Fruit fly (Drosophila melanogaster) whole organism, embryonic: ENCODE measurements around the gene Fbp1.
A peak's percentile ranks its signal among the peaks of the same experiment; 100 is the strongest.

ENCODE experiments used
- B-H1 ChIP-seq: fragments of 200-800 bp; sonication (Bioruptor generic); IDR thresholded peaks from 3 replicates; pipeline ENCODE4 v1.3.6; 2022; ENCODE audit warnings: missing biosample characterization, missing genetic modification characterization
- Bteb2 ChIP-seq: fragments of 200-800 bp; sonication (Bioruptor generic); optimal IDR thresholded peaks from 2 replicates; lab custom pipeline; 2016; ENCODE audit warnings: missing biosample characterization, missing genetic modification characterization
- CG11695 ChIP-seq: fragments of 200-800 bp; sonication (Bioruptor generic); IDR thresholded peaks from 3 replicates; pipeline ENCODE4 v1.3.6; 2022; ENCODE audit warnings: missing biosample characterization, missing genetic modification characterization
- CG11723 ChIP-seq: fragments of 200-800 bp; sonication (Bioruptor generic); optimal IDR thresholded peaks from 2 replicates; lab custom pipeline; 2017; ENCODE audit warnings: missing biosample characterization, mild to moderate bottlenecking, missing genetic modification characterization
- CG13894 ChIP-seq: fragments of 200-800 bp; sonication (Bioruptor generic); optimal IDR thresholded peaks from 3 replicates; lab custom pipeline; 2018; ENCODE audit warnings: missing biosample characterization, mild to moderate bottlenecking, missing genetic modification characterization, moderate library complexity
- CG14441 ChIP-seq: fragments of 200-800 bp; sonication (Bioruptor generic); IDR thresholded peaks from 2 replicates; pipeline ENCODE4 v1.3.6; 2022; ENCODE audit warnings: missing biosample characterization, missing genetic modification characterization
- CG16813 ChIP-seq: fragments of 200-800 bp; sonication (Bioruptor generic); IDR thresholded peaks from 3 replicates; pipeline ENCODE4 v1.3.6; 2022; ENCODE audit warnings: missing biosample characterization, missing genetic modification characterization; ENCODE audit not compliant: partially characterized antibody
- CG2129 ChIP-seq: fragments of 200-800 bp; sonication (Bioruptor generic); IDR thresholded peaks from 2 replicates; pipeline ENCODE4 v1.3.6; 2022; ENCODE audit warnings: missing biosample characterization, missing genetic modification characterization; ENCODE audit not compliant: partially characterized antibody
- CG34422 ChIP-seq: fragments of 200-800 bp; sonication (Bioruptor generic); IDR thresholded peaks from 3 replicates; pipeline ENCODE4 v1.3.6; 2022; ENCODE audit warnings: missing biosample characterization, missing genetic modification characterization
- CG3838 ChIP-seq: fragments of 200-800 bp; sonication (Bioruptor generic); optimal IDR thresholded peaks from 3 replicates; lab custom pipeline; 2016; ENCODE audit warnings: missing biosample characterization, missing genetic modification characterization
- CG4617 ChIP-seq: fragments of 200-800 bp; sonication (Bioruptor generic); optimal IDR thresholded peaks from 3 replicates; lab custom pipeline; 2016; ENCODE audit warnings: missing biosample characterization, missing genetic modification characterization, borderline replicate concordance
- CG5245 ChIP-seq: fragments of 200-800 bp; sonication (Bioruptor generic); optimal IDR thresholded peaks from 3 replicates; lab custom pipeline; 2016; ENCODE audit warnings: missing biosample characterization, missing genetic modification characterization
- CG5953 ChIP-seq: fragments of 200-800 bp; sonication (Bioruptor generic); IDR thresholded peaks from 2 replicates; pipeline ENCODE4 v1.3.6; 2022; ENCODE audit warnings: missing biosample characterization, missing genetic modification characterization
- CG6683 ChIP-seq: fragments of 200-800 bp; sonication (Bioruptor generic); optimal IDR thresholded peaks from 2 replicates; lab custom pipeline; 2017; ENCODE audit warnings: missing biosample characterization, mild to moderate bottlenecking, missing genetic modification characterization, missing genetic modification reagents
- CG7839 ChIP-seq: fragments of 200-800 bp; sonication (Bioruptor generic); optimal IDR thresholded peaks from 3 replicates; lab custom pipeline; 2018; ENCODE audit warnings: missing biosample characterization, mild to moderate bottlenecking, missing genetic modification characterization, moderate library complexity
- CG7987 ChIP-seq: fragments of 200-800 bp; sonication (Bioruptor generic); optimal IDR thresholded peaks from 2 replicates; lab custom pipeline; 2018; ENCODE audit warnings: missing biosample characterization, mild to moderate bottlenecking, missing genetic modification characterization, moderate library complexity
- Ets65A ChIP-seq: fragments of 200-800 bp; sonication (Bioruptor generic); peaks from one replicate; lab custom pipeline; 2016; ENCODE audit warnings: missing biosample characterization, missing genetic modification characterization
- Hmx ChIP-seq: fragments of 200-800 bp; sonication (Bioruptor generic); optimal IDR thresholded peaks from 2 replicates; lab custom pipeline; 2016; ENCODE audit warnings: missing biosample characterization, missing genetic modification characterization
- Hsf ChIP-seq: fragments of 200-800 bp; sonication (Bioruptor generic); optimal IDR thresholded peaks from 3 replicates; lab custom pipeline; 2016; ENCODE audit warnings: missing biosample characterization, missing genetic modification characterization
- Lpt ChIP-seq: fragments of >200 bp; optimal IDR thresholded peaks from 2 replicates; lab custom pipeline; 2018; ENCODE audit warnings: missing biosample characterization, missing genetic modification characterization
- Neu2 ChIP-seq: fragments of 200-800 bp; sonication (Bioruptor generic); optimal IDR thresholded peaks from 3 replicates; lab custom pipeline; 2016; ENCODE audit warnings: missing biosample characterization, missing genetic modification characterization, borderline replicate concordance
- NfI ChIP-seq: fragments of 200-800 bp; sonication (Bioruptor generic); optimal IDR thresholded peaks from 3 replicates; lab custom pipeline; 2018; ENCODE audit warnings: missing biosample characterization, mild to moderate bottlenecking, missing genetic modification characterization, moderate library complexity
- Oli ChIP-seq: fragments of 200-800 bp; sonication (Bioruptor generic); optimal IDR thresholded peaks from 2 replicates; lab custom pipeline; 2018; ENCODE audit warnings: missing biosample characterization, mild to moderate bottlenecking, missing genetic modification characterization, moderate library complexity
- Rfx ChIP-seq: fragments of 200-800 bp; sonication (Bioruptor generic); IDR thresholded peaks from 2 replicates; pipeline ENCODE4 v1.3.6; 2022; ENCODE audit warnings: missing biosample characterization, missing genetic modification characterization
- Usf ChIP-seq: fragments of 200-800 bp; sonication (Bioruptor generic); optimal IDR thresholded peaks from 2 replicates; lab custom pipeline; 2017; ENCODE audit warnings: missing genotype, missing biosample characterization, missing genetic modification characterization
- Xbp1 ChIP-seq: fragments of 200-800 bp; sonication (Bioruptor generic); optimal IDR thresholded peaks from 3 replicates; lab custom pipeline; 2016; ENCODE audit warnings: missing biosample characterization, mild to moderate bottlenecking, missing genetic modification characterization
- YL-1 ChIP-seq: fragments of 200-800 bp; sonication (Bioruptor generic); optimal IDR thresholded peaks from 3 replicates; lab custom pipeline; 2017; ENCODE audit warnings: missing biosample characterization, mild to moderate bottlenecking, missing genetic modification characterization
- bbx ChIP-seq: fragments of 200-800 bp; sonication (Bioruptor generic); IDR thresholded peaks from 2 replicates; pipeline ENCODE4 v1.3.6; 2022; ENCODE audit warnings: missing biosample characterization, missing genetic modification characterization; ENCODE audit not compliant: partially characterized antibody
- chif ChIP-seq, 2 experiments: fragments of 200-800 bp; sonication (Bioruptor generic); optimal IDR thresholded peaks; 3 replicates each; lab custom pipeline; 2016; ENCODE audit warnings: missing biosample characterization in 2 of 2, missing genetic modification characterization in 2 of 2
- chm ChIP-seq: fragments of 200-800 bp; sonication (Bioruptor generic); IDR thresholded peaks from 2 replicates; pipeline ENCODE4 v1.3.6; 2022; ENCODE audit warnings: missing biosample characterization, missing genetic modification characterization
- croc ChIP-seq: fragments of 200-800 bp; sonication (Bioruptor generic); conservative IDR thresholded peaks from 3 replicates; pipeline ENCODE4 v1.3.6; 2022; ENCODE audit warnings: missing biosample characterization, missing genetic modification characterization
- dan ChIP-seq: fragments of 200-800 bp; sonication (Bioruptor generic); IDR thresholded peaks from 2 replicates; pipeline ENCODE4 v1.3.6; 2022; ENCODE audit warnings: missing biosample characterization, missing genetic modification characterization
- dimm ChIP-seq: fragments of 200-800 bp; sonication (Bioruptor generic); IDR thresholded peaks from 2 replicates; pipeline ENCODE4 v1.3.6; 2022; ENCODE audit warnings: missing biosample characterization, missing genetic modification characterization
- dmrt99B ChIP-seq: fragments of 200-800 bp; sonication (Bioruptor generic); optimal IDR thresholded peaks from 2 replicates; lab custom pipeline; 2018; ENCODE audit warnings: missing biosample characterization, mild to moderate bottlenecking, missing genetic modification characterization, moderate library complexity
- fu2 ChIP-seq: fragments of 200-800 bp; sonication (Bioruptor generic); optimal IDR thresholded peaks from 2 replicates; lab custom pipeline; 2016; ENCODE audit warnings: missing biosample characterization, missing genetic modification characterization
- gce ChIP-seq: fragments of 200-800 bp; sonication (Bioruptor generic); IDR thresholded peaks from 3 replicates; pipeline ENCODE4 v1.3.6; 2022; ENCODE audit warnings: missing biosample characterization, missing genetic modification characterization
- gsb ChIP-seq: fragments of 200-800 bp; sonication (Bioruptor generic); IDR thresholded peaks from 2 replicates; pipeline ENCODE4 v1.3.6; 2022; ENCODE audit warnings: missing biosample characterization, missing genetic modification characterization
- kay ChIP-seq: fragments of 200-800 bp; sonication (Bioruptor generic); optimal IDR thresholded peaks from 2 replicates; lab custom pipeline; 2016; ENCODE audit warnings: missing biosample characterization, missing genetic modification characterization
- klu ChIP-seq: fragments of 200-800 bp; sonication (Bioruptor generic); IDR thresholded peaks from 2 replicates; pipeline ENCODE4 v1.3.6; 2022; ENCODE audit warnings: missing biosample characterization, missing genetic modification characterization
- pum ChIP-seq: fragments of 200-800 bp; sonication (Bioruptor generic); optimal IDR thresholded peaks from 2 replicates; lab custom pipeline; 2016; ENCODE audit warnings: missing biosample characterization, missing genetic modification characterization
- scrt ChIP-seq: fragments of 200-800 bp; sonication (Bioruptor generic); optimal IDR thresholded peaks from 2 replicates; lab custom pipeline; 2018; ENCODE audit warnings: missing biosample characterization, mild to moderate bottlenecking, missing genetic modification characterization, moderate library complexity
- sens-2 ChIP-seq: fragments of 200-800 bp; sonication (Bioruptor generic); IDR thresholded peaks from 2 replicates; pipeline ENCODE4 v1.3.6; 2022; ENCODE audit warnings: missing biosample characterization, missing genetic modification characterization
- sima ChIP-seq: fragments of 200-800 bp; sonication (Bioruptor generic); optimal IDR thresholded peaks from 2 replicates; lab custom pipeline; 2016; ENCODE audit warnings: missing biosample characterization, missing genetic modification characterization
- sisA ChIP-seq: fragments of 200-800 bp; sonication (Bioruptor generic); IDR thresholded peaks from 2 replicates; pipeline ENCODE4 v1.3.6; 2022; ENCODE audit warnings: missing biosample characterization, missing genetic modification characterization
- slp2 ChIP-seq: fragments of 200-800 bp; sonication (Bioruptor generic); optimal IDR thresholded peaks from 2 replicates; lab custom pipeline; 2016; ENCODE audit warnings: missing biosample characterization, missing genetic modification characterization
- sob ChIP-seq: fragments of 200-800 bp; sonication (Bioruptor generic); IDR thresholded peaks from 2 replicates; pipeline ENCODE4 v1.3.6; 2022; ENCODE audit warnings: missing biosample characterization, missing genetic modification characterization
- sr ChIP-seq: fragments of 200-800 bp; sonication (Bioruptor generic); IDR thresholded peaks from 3 replicates; pipeline ENCODE4 v1.3.6; 2022; ENCODE audit warnings: missing biosample characterization, missing genetic modification characterization
- ssp ChIP-seq: fragments of 200-800 bp; sonication (Bioruptor generic); IDR thresholded peaks from 2 replicates; pipeline ENCODE4 v1.3.6; 2022; ENCODE audit warnings: missing biosample characterization, missing genetic modification characterization
- trem ChIP-seq: fragments of 200-800 bp; optimal IDR thresholded peaks from 3 replicates; lab custom pipeline; 2019; ENCODE audit warnings: missing biosample characterization, mild to moderate bottlenecking, missing genetic modification characterization, moderate library complexity
- vvl ChIP-seq: fragments of 200-800 bp; sonication (Bioruptor generic); IDR thresholded peaks from 2 replicates; pipeline ENCODE4 v1.3.6; 2022; ENCODE audit warnings: missing biosample characterization, missing genetic modification characterization
- wdn ChIP-seq: fragments of 200-800 bp; sonication (Bioruptor generic); IDR thresholded peaks from 2 replicates; pipeline ENCODE4 v1.3.6; 2022; ENCODE audit warnings: missing biosample characterization, missing genetic modification characterization

The Fbp1 gene

DNA sequence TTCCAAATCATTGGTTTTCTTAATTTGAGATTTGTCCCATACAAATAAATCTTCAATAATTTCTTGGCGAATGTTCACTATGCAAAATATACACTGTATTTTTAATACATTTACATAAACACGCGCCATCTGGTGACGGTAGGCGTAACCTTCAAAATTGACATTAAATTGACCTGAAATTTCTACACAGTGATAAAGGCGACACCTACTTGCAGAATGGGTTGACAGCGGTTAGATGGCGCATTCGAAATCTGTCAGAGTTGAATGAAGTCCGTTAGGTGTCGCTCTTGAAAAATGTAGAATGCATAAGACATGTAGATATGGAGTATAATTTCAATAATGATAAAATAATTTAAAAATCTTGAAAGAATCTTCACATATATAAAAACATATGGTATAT lies 13.6 kb upstream of the Fbp1 start (continued):
- TF ChIP-seq dimm, result peak; percentile 45; the same call in 1 of the 2 replicates
- no peak for TF ChIP-seq Lpt (GFP tag; lab: Kevin White, UChicago)
- TF ChIP-seq dmrt99B (tag; lab: Kevin White, UChicago), result peak; percentile 29
- TF ChIP-seq bbx (GFP tag; lab: Robert Waterston, UW), result no peak
- peak; percentile 78 for TF ChIP-seq slp2 (GFP tag; lab: Kevin White, UChicago)
- TF ChIP-seq dan (GFP tag; lab: Robert Waterston, UW), result peak; percentile 37
- TF ChIP-seq CG5953 (GFP tag; lab: Robert Waterston, UW), result peak; percentile 45; the same call in 1 of the 2 replicates
- TF ChIP-seq Rfx (GFP tag; lab: Robert Waterston, UW), result peak; percentile 94
- peak; percentile 91 for TF ChIP-seq sob
- peak; percentile 40 for TF ChIP-seq sima (GFP tag; lab: Kevin White, UChicago)
- TF ChIP-seq klu (GFP tag; lab: Robert Waterston, UW), result peak; percentile 70
- TF ChIP-seq chif (GFP tag; optimal IDR thresholded peaks at IDR 0.05; lab: Kevin White, UChicago), result peak; percentile 77 to 93
- TF ChIP-seq CG13894 (tag; lab: Kevin White, UChicago), result no peak
- TF ChIP-seq pum, result peak; percentile 92
- peak; percentile 50; the same call in 1 of the 3 replicates for TF ChIP-seq sr (GFP tag; lab: Robert Waterston, UW)
- TF ChIP-seq Neu2 (GFP tag; lab: Kevin White, UChicago), result no peak
- TF ChIP-seq YL-1 (GFP tag; lab: Kevin White, UChicago), result no peak
- TF ChIP-seq ssp (GFP tag; lab: Robert Waterston, UW), result peak; percentile 81
- TF ChIP-seq CG4617 (GFP tag; lab: Kevin White, UChicago), result peak; percentile 69
- peak; percentile 63 for TF ChIP-seq kay (GFP tag; lab: Kevin White, UChicago)
- peak; percentile 66 for TF ChIP-seq CG16813 (GFP tag; lab: Robert Waterston, UW)
- TF ChIP-seq CG2129, result no peak
- TF ChIP-seq CG11695 (GFP tag; lab: Robert Waterston, UW), result no peak; the same call in 2 of the 3 replicates
- TF ChIP-seq Oli, result peak; percentile 56
- peak; percentile 83 for TF ChIP-seq NfI
- TF ChIP-seq scrt, result peak; percentile 14
- peak; percentile 93 for TF ChIP-seq vvl (GFP tag; lab: Robert Waterston, UW)
- TF ChIP-seq CG34422, result peak; percentile 90
- TF ChIP-seq Bteb2, result peak; percentile 43
- TF ChIP-seq CG11723 (GFP tag; lab: Kevin White, UChicago), result peak; percentile 11
- peak; percentile 70; the same call in 1 of the 2 replicates for TF ChIP-seq wdn (GFP tag; lab: Robert Waterston, UW)
- peak; percentile 95 for TF ChIP-seq sisA
- peak; percentile 78 for TF ChIP-seq CG7987
- TF ChIP-seq CG5245 (GFP tag; lab: Kevin White, UChicago), result peak; percentile 82
- TF ChIP-seq Hsf (GFP tag; lab: Kevin White, UChicago), result peak; percentile 91
- peak; percentile 58 for TF ChIP-seq B-H1 (GFP tag; lab: Robert Waterston, UW)
- TF ChIP-seq chm, result no peak
- peak; percentile 99 for TF ChIP-seq Ets65A (GFP tag; lab: Kevin White, UChicago)
- peak; percentile 26 for TF ChIP-seq CG3838
- TF ChIP-seq fu2, result peak; percentile 78
- peak; percentile 60 for TF ChIP-seq Usf (GFP tag; lab: Kevin White, UChicago)
- peak; percentile 82 for TF ChIP-seq CG7839 (tag; lab: Kevin White, UChicago)
- peak; percentile 96 for TF ChIP-seq Xbp1 (GFP tag; lab: Kevin White, UChicago)
- TF ChIP-seq croc (GFP tag; lab: Robert Waterston, UW), result peak; percentile 69; the same call in 2 of the 3 replicates
- peak; percentile 30; the same call in 2 of the 3 replicates for TF ChIP-seq gce (GFP tag; lab: Robert Waterston, UW)
- TF ChIP-seq CG6683, result no peak
- TF ChIP-seq Hmx (GFP tag; lab: Kevin White, UChicago), result no peak
- TF ChIP-seq gsb (GFP tag; lab: Robert Waterston, UW), result 0 out of 2 replicates have a peak, but pooled peaks have one; percentile 37
- 0 out of 2 replicates have a peak, but pooled peaks have one; percentile 27 for TF ChIP-seq sens-2 (GFP tag; lab: Robert Waterston, UW)
- TF ChIP-seq trem (tag; lab: Kevin White, UChicago), result peak; percentile 66
- TF ChIP-seq CG14441 (GFP tag; lab: Robert Waterston, UW), result peak; percentile 81
